Worm (Caenorhabditis elegans): ENCODE data around the gene R04D3.2.
A peak's percentile ranks its signal among the peaks of the same experiment; 100 is the strongest.

The R04D3.2 gene

DNA sequence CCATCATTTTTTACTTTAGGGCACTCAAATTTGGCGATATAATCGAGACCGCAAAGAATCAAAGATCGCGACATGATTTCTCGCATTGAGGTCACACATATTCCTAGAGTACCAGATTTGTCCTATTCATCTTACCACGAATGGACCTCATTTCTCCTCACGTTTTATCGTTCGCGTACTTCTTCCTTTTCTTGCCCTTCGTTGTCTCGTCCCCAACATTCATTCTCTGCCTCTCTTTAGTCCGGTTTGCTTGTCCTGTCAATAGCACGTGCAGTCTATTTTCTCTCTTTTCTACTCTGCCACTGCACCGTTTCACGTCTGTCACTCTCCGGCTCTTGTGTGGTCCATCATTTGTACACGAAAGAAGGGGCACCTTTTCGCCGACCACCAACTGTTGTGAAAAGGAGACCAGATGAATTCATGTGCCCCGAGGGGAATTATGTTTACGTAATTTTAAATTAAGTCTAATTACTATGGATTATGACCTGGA is 35.0 kb downstream of the R04D3.2 start (continued):
- TF ChIP-seq nhr-6 (tag; optimal IDR thresholded peaks at IDR 0.05) (peak; percentile 67), sem-4 (tag; optimal IDR thresholded peaks at IDR 0.05) (peak; percentile 75)

DNA sequence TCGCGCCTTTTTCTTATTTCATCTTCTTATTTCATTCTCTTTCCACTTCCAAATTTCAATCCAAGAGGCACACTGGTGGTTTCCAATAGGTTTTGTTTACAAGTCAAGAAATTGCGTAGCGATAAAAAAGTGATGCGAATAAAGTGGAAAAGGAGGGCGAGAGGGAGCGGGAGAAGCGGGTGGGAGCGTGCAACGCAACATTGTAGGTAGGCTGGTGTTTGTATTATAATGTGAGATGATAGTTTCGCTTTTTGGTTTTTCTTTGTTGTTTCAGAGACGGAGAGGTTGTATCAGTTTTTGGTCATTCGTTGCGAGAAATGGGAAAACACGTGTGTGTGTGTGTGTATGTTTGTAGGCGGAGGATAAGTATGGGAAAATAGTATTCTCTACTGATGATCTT is 36.3 kb downstream of the R04D3.2 start:
- TF ChIP-seq ZK546.5 (tag; optimal IDR thresholded peaks at IDR 0.05) (no peak), sma-3 (GFP tag; optimal IDR thresholded peaks at IDR 0.05) (peak; percentile 70), nhr-129 (tag; optimal IDR thresholded peaks at IDR 0.05) (peak; percentile 66), blmp-1 (tag; optimal IDR thresholded peaks at IDR 0.05; ENCODE audit: insufficient read depth) (peak; percentile 70), fos-1 (tag; optimal IDR thresholded peaks at IDR 0.05) (peak; percentile 54), gmeb-1 (tag; optimal IDR thresholded peaks at IDR 0.05) (peak; percentile 61), F13H6.1 (tag; optimal IDR thresholded peaks at IDR 0.05) (peak; percentile 76), lin-13 (GFP tag; optimal IDR thresholded peaks at IDR 0.05) (no peak), sem-4 (tag; optimal IDR thresholded peaks at IDR 0.05) (peak; percentile 14), sma-9 (GFP tag; optimal IDR thresholded peaks at IDR 0.05) (peak; percentile 85), sma-9 (tag; optimal IDR thresholded peaks at IDR 0.05) (no peak), nhr-21 (tag; optimal IDR thresholded peaks at IDR 0.05) (peak; percentile 6), mdl-1 (tag; optimal IDR thresholded peaks at IDR 0.05) (peak; percentile 40 to 69), nhr-11 (tag; optimal IDR thresholded peaks at IDR 0.05) (no peak), crh-2 (tag; optimal IDR thresholded peaks at IDR 0.05) (peak; percentile 71), Y55F3AM.14 (GFP tag; optimal IDR thresholded peaks at IDR 0.05) (peak; percentile 36), nhr-25 (tag; optimal IDR thresholded peaks at IDR 0.05) (peak; percentile 79)

ce11 chrX:13249102-13249501 is 37.3 kb downstream of the R04D3.2 start:
- no peak for TF ChIP-seq blmp-1 (tag; optimal IDR thresholded peaks at IDR 0.05; ENCODE audit: insufficient read depth)
- TF ChIP-seq mdl-1 (tag; optimal IDR thresholded peaks at IDR 0.05): no peak
- TF ChIP-seq gmeb-1 (tag; optimal IDR thresholded peaks at IDR 0.05): no peak
- TF ChIP-seq ceh-16 (tag; optimal IDR thresholded peaks at IDR 0.05): no peak

- TF ChIP-seq egl-27 (tag; optimal IDR thresholded peaks at IDR 0.05) (no peak), elt-1 (tag; optimal IDR thresholded peaks at IDR 0.05) (peak; percentile 91), ceh-16 (tag; optimal IDR thresholded peaks at IDR 0.05) (peak; percentile 23), zag-1 (tag; optimal IDR thresholded peaks at IDR 0.05) (no peak), sma-3 (GFP tag; optimal IDR thresholded peaks at IDR 0.05) (no peak), blmp-1 (tag; optimal IDR thresholded peaks at IDR 0.05; ENCODE audit: insufficient read depth) (no peak), mab-5 (tag; optimal IDR thresholded peaks at IDR 0.05) (no peak), sma-9 (GFP tag; optimal IDR thresholded peaks at IDR 0.05) (peak; percentile 81), sma-9 (tag; optimal IDR thresholded peaks at IDR 0.05) (no peak), nhr-23 (tag; optimal IDR thresholded peaks at IDR 0.05) (peak; percentile 43), nhr-25 (tag; optimal IDR thresholded peaks at IDR 0.05) (peak; percentile 55), nhr-237 (tag; optimal IDR thresholded peaks at IDR 0.05) (no peak)
Observed at ce11 chrX:13248265-13248664, 38.2 kb downstream of the R04D3.2 start, which contains the start of gene K08H2.7. TSS of gene K08H2.7 (minus strand) at chrX:13248437.

DNA sequence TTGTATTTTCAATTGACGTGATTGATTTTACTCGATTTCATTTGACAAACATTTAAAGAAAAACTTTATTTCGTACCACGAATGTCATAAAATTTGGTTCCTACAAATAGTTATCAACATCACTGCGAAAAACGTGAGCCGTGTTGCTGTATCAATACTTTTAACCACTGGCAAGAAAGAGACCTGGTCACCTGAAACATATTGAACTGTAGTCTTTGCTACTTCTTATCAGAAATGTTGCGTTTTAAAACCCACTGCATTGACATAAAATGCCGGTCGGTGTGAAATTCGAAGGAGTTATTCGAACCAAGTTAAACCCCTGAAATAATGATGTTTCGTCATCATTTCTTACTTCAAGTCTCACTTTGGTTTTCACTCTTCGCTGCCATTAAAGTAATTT is 38.8 kb downstream of the R04D3.2 start:
- no peak for TF ChIP-seq egl-27 (tag; optimal IDR thresholded peaks at IDR 0.05)
- TF ChIP-seq ceh-82 (tag; optimal IDR thresholded peaks at IDR 0.05): no peak
- TF ChIP-seq nhr-6 (tag; optimal IDR thresholded peaks at IDR 0.05): no peak
- no peak for TF ChIP-seq lin-11 (tag; optimal IDR thresholded peaks at IDR 0.05)
- TF ChIP-seq nhr-21 (tag; optimal IDR thresholded peaks at IDR 0.05): no peak
- no peak for TF ChIP-seq skn-1 (tag; optimal IDR thresholded peaks at IDR 0.05)
- TF ChIP-seq sem-4 (tag; optimal IDR thresholded peaks at IDR 0.05): no peak
- TF ChIP-seq sma-9 (GFP tag; optimal IDR thresholded peaks at IDR 0.05): peak; percentile 44
- no peak for TF ChIP-seq sma-9 (tag; optimal IDR thresholded peaks at IDR 0.05)
- TF ChIP-seq F13H6.1 (tag; optimal IDR thresholded peaks at IDR 0.05): no peak
- no peak for TF ChIP-seq ceh-16 (tag; optimal IDR thresholded peaks at IDR 0.05)
- no peak for TF ChIP-seq dmd-4 (tag; optimal IDR thresholded peaks at IDR 0.05)
- peak; percentile 26 for TF ChIP-seq fos-1 (tag; optimal IDR thresholded peaks at IDR 0.05)
- TF ChIP-seq nhr-23 (tag; optimal IDR thresholded peaks at IDR 0.05): no peak
- no peak for TF ChIP-seq nhr-237 (tag; optimal IDR thresholded peaks at IDR 0.05)
- TF ChIP-seq unc-55 (GFP tag; optimal IDR thresholded peaks at IDR 0.05): no peak
- no peak for TF ChIP-seq R02D3.7 (tag; optimal IDR thresholded peaks at IDR 0.05)
- no peak for TF ChIP-seq lin-13 (GFP tag; optimal IDR thresholded peaks at IDR 0.05)
- no peak for TF ChIP-seq mab-5 (tag; optimal IDR thresholded peaks at IDR 0.05)
- no peak for TF ChIP-seq unc-62 (GFP tag; optimal IDR thresholded peaks at IDR 0.05)
- no peak for TF ChIP-seq C34F6.9 (tag; optimal IDR thresholded peaks at IDR 0.05)
- TF ChIP-seq gmeb-1 (tag; optimal IDR thresholded peaks at IDR 0.05): peak; percentile 14
- TF ChIP-seq nhr-12 (tag; optimal IDR thresholded peaks at IDR 0.05): no peak
- no peak for TF ChIP-seq Y55F3AM.14 (GFP tag; optimal IDR thresholded peaks at IDR 0.05)
